Worm (Caenorhabditis elegans) whole organism, L1 larva: ENCODE results near the gene elt-1.

ENCODE experiments used
- C34B4.2 ChIP-seq: sonication (generic microtip); optimal IDR thresholded peaks from 2 replicates; lab custom pipeline; 2017; ENCODE audit warnings: mild to moderate bottlenecking, missing genetic modification characterization, missing compliant biosample characterization
- Y116A8C.19 ChIP-seq: sonication (generic microtip); optimal IDR thresholded peaks from 2 replicates; lab custom pipeline; 2016; ENCODE audit warnings: missing compliant biosample characterization, missing genetic modification characterization, borderline replicate concordance
- alr-1 ChIP-seq: fragments of 200-800 bp; sonication (Bioruptor generic); optimal IDR thresholded peaks from 2 replicates; lab custom pipeline; 2018; ENCODE audit warnings: borderline replicate concordance, mild to moderate bottlenecking, missing genetic modification characterization, missing compliant biosample characterization
- aly-2 ChIP-seq: fragments of 150-350 bp; optimal IDR thresholded peaks from 2 replicates; lab custom pipeline; 2014; ENCODE audit warnings: missing biosample characterization, missing genetic modification characterization
- ama-1 ChIP-seq: fragments of 150-350 bp; optimal IDR thresholded peaks from 2 replicates; lab custom pipeline; 2014
- blmp-1 ChIP-seq: fragments of 150-350 bp; optimal IDR thresholded peaks from 2 replicates; lab custom pipeline; 2014; ENCODE audit warnings: missing biosample characterization, missing genetic modification characterization
- ceh-90 ChIP-seq: sonication (generic microtip); optimal IDR thresholded peaks from 2 replicates; lab custom pipeline; 2016; ENCODE audit warnings: missing genetic modification characterization, missing compliant biosample characterization
- dpl-1 ChIP-seq, 3 experiments: fragments of 150-350 bp in 2 of 3; sonication (generic microtip) in 1 of 3; optimal IDR thresholded peaks; 2 replicates each; lab custom pipeline; 2014 to 2017; ENCODE audit warnings: missing biosample characterization in 3 of 3, missing genetic modification characterization in 3 of 3, missing genetic modification reagents in 3 of 3
- dsc-1 ChIP-seq: sonication (generic microtip); optimal IDR thresholded peaks from 2 replicates; lab custom pipeline; 2016; ENCODE audit warnings: mild to moderate bottlenecking, missing genetic modification characterization, missing compliant biosample characterization
- egl-13 ChIP-seq: sonication (generic microtip); optimal IDR thresholded peaks from 2 replicates; lab custom pipeline; 2016; ENCODE audit warnings: missing genotype, missing genetic modification reagents, missing genetic modification characterization, missing compliant biosample characterization
- ets-5 ChIP-seq: fragments of 200-800 bp; sonication (Bioruptor generic); IDR thresholded peaks from 2 replicates; pipeline ENCODE4 v1.3.6; 2022; ENCODE audit warnings: missing genetic modification characterization, missing compliant biosample characterization
- fkh-8 ChIP-seq: sonication (generic microtip); optimal IDR thresholded peaks from 2 replicates; lab custom pipeline; 2016; ENCODE audit warnings: mild to moderate bottlenecking, missing genetic modification characterization, missing compliant biosample characterization
- grh-1 ChIP-seq: fragments of 200-800 bp; sonication (Bioruptor generic); IDR thresholded peaks from 2 replicates; pipeline ENCODE4 v1.3.6; 2022; ENCODE audit warnings: missing genetic modification reagents, missing genetic modification characterization, missing compliant biosample characterization
- hlh-17 ChIP-seq: fragments of 200-800 bp; sonication (Bioruptor generic); optimal IDR thresholded peaks from 2 replicates; lab custom pipeline; 2018; ENCODE audit warnings: missing genetic modification characterization, mild to moderate bottlenecking, missing compliant biosample characterization, moderate library complexity, borderline replicate concordance
- hlh-4 ChIP-seq: sonication (generic microtip); optimal IDR thresholded peaks from 2 replicates; lab custom pipeline; 2016; ENCODE audit warnings: mild to moderate bottlenecking, missing genetic modification characterization, missing compliant biosample characterization
- hpl-2 ChIP-seq: fragments of 150-350 bp; optimal IDR thresholded peaks from 2 replicates; lab custom pipeline; 2014; ENCODE audit warnings: missing biosample characterization, missing genetic modification reagents, missing genetic modification characterization
- irx-1 ChIP-seq: sonication (generic microtip); optimal IDR thresholded peaks from 2 replicates; lab custom pipeline; 2016; ENCODE audit warnings: missing genetic modification characterization, missing compliant biosample characterization
- isw-1 ChIP-seq: fragments of 200-800 bp; sonication (Bioruptor generic); IDR thresholded peaks from 2 replicates; pipeline ENCODE4 v1.3.6; 2022; ENCODE audit warnings: missing genetic modification characterization, missing compliant biosample characterization
- jun-1 ChIP-seq: fragments of 150-350 bp; optimal IDR thresholded peaks from 2 replicates; lab custom pipeline; 2014; ENCODE audit warnings: missing biosample characterization, missing genetic modification reagents, missing genetic modification characterization
- lin-13 ChIP-seq: fragments of 150-350 bp; optimal IDR thresholded peaks from 2 replicates; lab custom pipeline; 2014; ENCODE audit warnings: missing biosample characterization, missing genetic modification reagents, missing genetic modification characterization
- lin-15B ChIP-seq: fragments of 150-350 bp; sonication (generic microtip); optimal IDR thresholded peaks from 3 replicates; lab custom pipeline; 2014; ENCODE audit warnings: missing biosample characterization, missing genetic modification characterization
- lin-35 ChIP-seq, 2 experiments: fragments of 150-350 bp; optimal IDR thresholded peaks; 2 replicates each; lab custom pipeline; 2014; ENCODE audit warnings: missing biosample characterization in 2 of 2, missing genetic modification characterization in 2 of 2, missing genetic modification reagents in 2 of 2
- lin-39 ChIP-seq: fragments of 150-350 bp; optimal IDR thresholded peaks from 2 replicates; lab custom pipeline; 2014; ENCODE audit warnings: missing biosample characterization, missing genetic modification reagents, missing genetic modification characterization
- mdl-1 ChIP-seq, 2 experiments: fragments of 150-350 bp; optimal IDR thresholded peaks; 2 replicates each; lab custom pipeline; 2014 to 2017; ENCODE audit warnings: missing biosample characterization in 2 of 2, missing genetic modification characterization in 2 of 2, inconsistent platforms in 1 of 2
- mef-2 ChIP-seq: fragments of 150-350 bp; optimal IDR thresholded peaks from 2 replicates; lab custom pipeline; 2014; ENCODE audit warnings: missing biosample characterization, missing genetic modification characterization
- mep-1 ChIP-seq: fragments of 150-350 bp; optimal IDR thresholded peaks from 2 replicates; lab custom pipeline; 2014; ENCODE audit warnings: missing biosample characterization, missing genetic modification characterization
- nhr-19 ChIP-seq: fragments of 200-800 bp; sonication (Bioruptor generic); conservative IDR thresholded peaks from 2 replicates; pipeline ENCODE4 v1.3.6; 2022; ENCODE audit warnings: missing genetic modification characterization, missing compliant biosample characterization
- nhr-237 ChIP-seq: fragments of 150-350 bp; optimal IDR thresholded peaks from 2 replicates; lab custom pipeline; 2014; ENCODE audit warnings: missing biosample characterization, missing genetic modification characterization
- nhr-28 ChIP-seq: fragments of 150-350 bp; optimal IDR thresholded peaks from 2 replicates; lab custom pipeline; 2014; ENCODE audit warnings: missing biosample characterization, missing genetic modification characterization
- nhr-47 ChIP-seq: sonication (generic microtip); optimal IDR thresholded peaks from 2 replicates; lab custom pipeline; 2016; ENCODE audit warnings: mild to moderate bottlenecking, missing genetic modification characterization, moderate library complexity, missing compliant biosample characterization
- nhr-76 ChIP-seq: sonication (generic microtip); optimal IDR thresholded peaks from 2 replicates; lab custom pipeline; 2017; ENCODE audit warnings: missing biosample characterization, missing genetic modification characterization
- nhr-85 ChIP-seq: sonication (generic microtip); peaks from one replicate; lab custom pipeline; 2016; ENCODE audit warnings: missing genetic modification characterization, inconsistent platforms, missing compliant biosample characterization
- pag-3 ChIP-seq: sonication (generic microtip); optimal IDR thresholded peaks from 2 replicates; lab custom pipeline; 2017; ENCODE audit warnings: missing genetic modification characterization, mild to moderate bottlenecking, missing compliant biosample characterization, antibody characterized with exemption, borderline replicate concordance; ENCODE audit not compliant: insufficient read depth
- snu-23 ChIP-seq: sonication (generic microtip); optimal IDR thresholded peaks from 2 replicates; lab custom pipeline; 2016; ENCODE audit warnings: missing genetic modification characterization, missing compliant biosample characterization
- sox-4 ChIP-seq: sonication (generic microtip); optimal IDR thresholded peaks from 2 replicates; lab custom pipeline; 2016; ENCODE audit warnings: missing genetic modification characterization, missing compliant biosample characterization
- sptf-1 ChIP-seq: fragments of 150-350 bp; optimal IDR thresholded peaks from 2 replicates; lab custom pipeline; 2014; ENCODE audit warnings: missing biosample characterization, missing genetic modification characterization
- sup-37 ChIP-seq: fragments of 200-800 bp; sonication (Bioruptor generic); optimal IDR thresholded peaks from 2 replicates; lab custom pipeline; 2018; ENCODE audit warnings: mild to moderate bottlenecking, missing genetic modification characterization, missing compliant biosample characterization
- tbx-2 ChIP-seq: sonication (generic microtip); optimal IDR thresholded peaks from 2 replicates; lab custom pipeline; 2016; ENCODE audit warnings: missing genetic modification characterization, missing compliant biosample characterization
- unc-130 ChIP-seq: fragments of 150-350 bp; optimal IDR thresholded peaks from 2 replicates; lab custom pipeline; 2017; ENCODE audit warnings: missing biosample characterization, missing genetic modification characterization, inconsistent platforms
- unc-30 ChIP-seq: sonication (generic microtip); optimal IDR thresholded peaks from 2 replicates; lab custom pipeline; 2017; ENCODE audit warnings: missing biosample characterization, missing genetic modification characterization
- unc-86 ChIP-seq: sonication (generic microtip); optimal IDR thresholded peaks from 2 replicates; lab custom pipeline; 2016; ENCODE audit warnings: missing genetic modification characterization, missing compliant biosample characterization
- unc-98 ChIP-seq: fragments of 200-800 bp; sonication (Bioruptor generic); IDR thresholded peaks from 2 replicates; pipeline ENCODE4 v1.3.6; 2022; ENCODE audit warnings: missing genetic modification characterization, missing compliant biosample characterization
- vab-15 ChIP-seq: sonication (generic microtip); optimal IDR thresholded peaks from 2 replicates; lab custom pipeline; 2017; ENCODE audit warnings: missing genotype, mild to moderate bottlenecking, missing genetic modification characterization, missing compliant biosample characterization

elt-1 gene

ce11 chrIV:9633889-9634288 lies 19.1 kb downstream of the elt-1 start:
- TF ChIP-seq nhr-85 (tag; lab: Kevin White, UChicago) (peak; percentile 73), blmp-1 (peak; percentile 62), sox-4 (tag; lab: Kevin White, UChicago) (no peak)

ce11 chrIV:9634848-9635247 lies 20.1 kb downstream of the elt-1 start, which contains the start of gene mca-1:
mca-1 (minus strand) TSS chrIV:9634948.
- TF ChIP-seq jun-1: no peak
- TF ChIP-seq Y116A8C.19: no peak
- TF ChIP-seq nhr-237 (tag; lab: Kevin White, UChicago): no peak
- no peak for TF ChIP-seq nhr-19 (GFP tag; lab: Robert Waterston, UW)
- TF ChIP-seq lin-13 (GFP tag; lab: Kevin White, UChicago): no peak
- no peak for TF ChIP-seq dpl-1 (GFP tag; optimal IDR thresholded peaks at IDR 0.05; lab: Kevin White, UChicago)
- no peak for TF ChIP-seq mef-2 (tag; lab: Kevin White, UChicago)
- TF ChIP-seq hpl-2: no peak
- TF ChIP-seq unc-98 (GFP tag; lab: Robert Waterston, UW): no peak
- TF ChIP-seq pag-3: no peak
- TF ChIP-seq lin-35 (GFP tag; optimal IDR thresholded peaks at IDR 0.05; lab: Kevin White, UChicago): no peak
- no peak for TF ChIP-seq lin-15B (tag; lab: Kevin White, UChicago)
- TF ChIP-seq alr-1: no peak
- TF ChIP-seq nhr-47 (tag; lab: Kevin White, UChicago): no peak
- no peak for TF ChIP-seq lin-39 (tag; lab: Kevin White, UChicago)
- no peak for TF ChIP-seq unc-130 (tag; lab: Kevin White, UChicago)
- TF ChIP-seq, all 84 proteins: peak for 0

- TF ChIP-seq pag-3 (no peak), ets-5 (no peak), fkh-8 (tag; lab: Kevin White, UChicago) (peak; percentile 67), ceh-90 (no peak), ama-1 (lab: Kevin White, UChicago) (no peak), hlh-4 (no peak), irx-1 (tag; lab: Kevin White, UChicago) (no peak), vab-15 (tag; lab: Kevin White, UChicago) (no peak), dsc-1 (tag; lab: Kevin White, UChicago) (peak; percentile 17), nhr-47 (tag; lab: Kevin White, UChicago) (peak; percentile 6), grh-1 (GFP tag; lab: Robert Waterston, UW) (no peak), egl-13 (no peak), unc-86 (tag; lab: Kevin White, UChicago) (no peak), isw-1 (GFP tag; lab: Robert Waterston, UW) (no peak), tbx-2 (tag; lab: Kevin White, UChicago) (no peak)
- TF ChIP-seq, all 84 proteins: peak for 3
These were observed 27.1 kb downstream of the elt-1 start, which contains the start of gene del-2 for ce11 chrIV:9641925-9642324. del-2 (minus strand) TSS chrIV:9642025.

ce11 chrIV:9643188-9643587 lies 28.4 kb downstream of the elt-1 start, which contains the start of gene degl-2:
degl-2 (plus strand) TSS chrIV:9643488.
- TF ChIP-seq nhr-28 (tag; lab: Kevin White, UChicago): no peak
- no peak for TF ChIP-seq mdl-1 (tag; optimal IDR thresholded peaks at IDR 0.05; lab: Kevin White, UChicago)
- no peak for TF ChIP-seq isw-1 (GFP tag; lab: Robert Waterston, UW)
- TF ChIP-seq sup-37 (GFP tag; lab: Kevin White, UChicago): no peak
- no peak for TF ChIP-seq ama-1 (lab: Kevin White, UChicago)
- no peak for TF ChIP-seq lin-13 (GFP tag; lab: Kevin White, UChicago)
- no peak for TF ChIP-seq C34B4.2 (tag; lab: Kevin White, UChicago)
- TF ChIP-seq hlh-17 (GFP tag; lab: Kevin White, UChicago): no peak
- no peak for TF ChIP-seq irx-1 (tag; lab: Kevin White, UChicago)
- TF ChIP-seq hlh-4: no peak
- TF ChIP-seq mep-1: no peak
- TF ChIP-seq pag-3: no peak
- no peak for TF ChIP-seq sptf-1 (tag; lab: Kevin White, UChicago)
- no peak for TF ChIP-seq unc-30 (tag; lab: Kevin White, UChicago)
- no peak for TF ChIP-seq snu-23 (GFP tag; lab: Kevin White, UChicago)
- no peak for TF ChIP-seq nhr-76
- no peak for TF ChIP-seq aly-2 (tag; lab: Kevin White, UChicago)
